Worm (Caenorhabditis elegans) whole organism, young adult: Measurements from ENCODE around the gene mam-4.
"Not testable (repeated sequence)": the region's sequence is repeated elsewhere in the genome, so short reads cannot be mapped to it uniquely, and the experiment has no call there.

ENCODE experiments used
- B0019.2 ChIP-seq: fragments of 200-800 bp; sonication (Bioruptor generic); conservative IDR thresholded peaks from 2 replicates; pipeline ENCODE4 v1.3.6; 2022; ENCODE audit warnings: missing genetic modification reagents, missing genetic modification characterization, missing compliant biosample characterization
- C17E4.6 ChIP-seq: fragments of 200-800 bp; sonication (Bioruptor generic); IDR thresholded peaks from 2 replicates; pipeline ENCODE4 v1.3.6; 2022; ENCODE audit warnings: missing genetic modification reagents, missing genetic modification characterization, missing compliant biosample characterization
- D2030.7 ChIP-seq: fragments of 200-800 bp; sonication (Bioruptor generic); IDR thresholded peaks from 2 replicates; pipeline ENCODE4 v1.3.6; 2022; ENCODE audit warnings: missing genetic modification reagents, missing genetic modification characterization, missing compliant biosample characterization
- F23B12.7 ChIP-seq: sonication (generic microtip); optimal IDR thresholded peaks from 2 replicates; lab custom pipeline; 2017; ENCODE audit warnings: missing genetic modification characterization, mild to moderate bottlenecking, missing compliant biosample characterization, antibody characterized with exemption, moderate library complexity; ENCODE audit not compliant: insufficient read depth
- K11D2.4 ChIP-seq: fragments of 200-800 bp; sonication (Bioruptor generic); IDR thresholded peaks from 2 replicates; pipeline ENCODE4 v1.3.6; 2022; ENCODE audit warnings: missing genetic modification reagents, missing genetic modification characterization, missing compliant biosample characterization
- T26A5.8 ChIP-seq: sonication (generic microtip); optimal IDR thresholded peaks from 2 replicates; lab custom pipeline; 2016; ENCODE audit warnings: missing genetic modification characterization, missing compliant biosample characterization
- Y53G8AR.9 ChIP-seq: fragments of 200-800 bp; sonication (Bioruptor generic); conservative IDR thresholded peaks from 2 replicates; pipeline ENCODE4 v1.3.6; 2022; ENCODE audit warnings: missing genetic modification reagents, missing genetic modification characterization, missing compliant biosample characterization
- Y79H2A.3 ChIP-seq: fragments of 200-800 bp; sonication (Bioruptor generic); conservative IDR thresholded peaks from 2 replicates; pipeline ENCODE4 v1.3.6; 2022; ENCODE audit warnings: missing genetic modification reagents, missing genetic modification characterization, missing compliant biosample characterization
- Y95B8A.8 ChIP-seq: fragments of 200-800 bp; sonication (Bioruptor generic); IDR thresholded peaks from 2 replicates; pipeline ENCODE4 v1.3.6; 2022; ENCODE audit warnings: missing genetic modification reagents, missing genetic modification characterization, missing compliant biosample characterization
- athp-1 ChIP-seq: sonication (generic microtip); optimal IDR thresholded peaks from 2 replicates; lab custom pipeline; 2017; ENCODE audit warnings: mild to moderate bottlenecking, missing genetic modification characterization, missing compliant biosample characterization
- ceh-58 ChIP-seq: fragments of 200-800 bp; sonication (Bioruptor generic); IDR thresholded peaks from 2 replicates; pipeline ENCODE4 v1.3.6; 2022; ENCODE audit warnings: missing genetic modification characterization, missing compliant biosample characterization
- ceh-79 ChIP-seq: sonication (generic microtip); optimal IDR thresholded peaks from 2 replicates; lab custom pipeline; 2017; ENCODE audit warnings: mild to moderate bottlenecking, missing genetic modification characterization, missing compliant biosample characterization
- dpff-1 ChIP-seq: sonication (generic microtip); optimal IDR thresholded peaks from 2 replicates; lab custom pipeline; 2017; ENCODE audit warnings: mild to moderate bottlenecking, missing genetic modification characterization, missing compliant biosample characterization
- ets-4 ChIP-seq: fragments of 200-800 bp; sonication (Bioruptor generic); optimal IDR thresholded peaks from 2 replicates; lab custom pipeline; 2018; ENCODE audit warnings: mild to moderate bottlenecking, missing genetic modification characterization, missing compliant biosample characterization
- hlh-12 ChIP-seq: sonication (generic microtip); optimal IDR thresholded peaks from 2 replicates; lab custom pipeline; 2016; ENCODE audit warnings: missing genetic modification characterization, missing compliant biosample characterization
- hlh-26 ChIP-seq: fragments of 200-800 bp; sonication (Bioruptor generic); conservative IDR thresholded peaks from 2 replicates; pipeline ENCODE4 v1.3.6; 2022; ENCODE audit warnings: missing genetic modification reagents, missing genetic modification characterization, missing compliant biosample characterization
- hmg-1.2 ChIP-seq: fragments of 200-800 bp; sonication (Bioruptor generic); IDR thresholded peaks from 2 replicates; pipeline ENCODE4 v1.3.6; 2022; ENCODE audit warnings: missing genetic modification reagents, missing genetic modification characterization, missing compliant biosample characterization
- hrde-1 ChIP-seq: sonication (generic microtip); optimal IDR thresholded peaks from 2 replicates; lab custom pipeline; 2016; ENCODE audit warnings: missing genetic modification characterization, mild to moderate bottlenecking, missing compliant biosample characterization, moderate library complexity, missing genotype, missing genetic modification reagents, borderline replicate concordance
- hsf-1 ChIP-seq: fragments of 200-800 bp; sonication (Bioruptor generic); IDR thresholded peaks from 2 replicates; pipeline ENCODE4 v1.3.6; 2022; ENCODE audit warnings: missing genetic modification reagents, missing genetic modification characterization, missing compliant biosample characterization
- lin-54 ChIP-seq: fragments of 200-800 bp; sonication (Bioruptor generic); optimal IDR thresholded peaks from 2 replicates; lab custom pipeline; 2018; ENCODE audit warnings: mild to moderate bottlenecking, missing genetic modification characterization, missing compliant biosample characterization
- lsl-1 ChIP-seq: fragments of 200-800 bp; sonication (Bioruptor generic); optimal IDR thresholded peaks from 2 replicates; lab custom pipeline; 2018; ENCODE audit warnings: mild to moderate bottlenecking, missing genetic modification characterization, moderate library complexity, missing compliant biosample characterization
- mel-28 ChIP-seq: sonication (generic microtip); optimal IDR thresholded peaks from 2 replicates; lab custom pipeline; 2016; ENCODE audit warnings: borderline replicate concordance, mild to moderate bottlenecking, missing genetic modification characterization, missing compliant biosample characterization
- nfyb-1 ChIP-seq: fragments of 200-800 bp; sonication (Bioruptor generic); IDR thresholded peaks from 2 replicates; pipeline ENCODE4 v1.3.6; 2022; ENCODE audit warnings: missing genetic modification reagents, missing genetic modification characterization, missing compliant biosample characterization
- nhr-80 ChIP-seq: sonication (generic microtip); optimal IDR thresholded peaks from 2 replicates; lab custom pipeline; 2016; ENCODE audit warnings: missing genetic modification characterization, missing compliant biosample characterization
- pbrm-1 ChIP-seq: fragments of 200-800 bp; sonication (Bioruptor generic); IDR thresholded peaks from 2 replicates; pipeline ENCODE4 v1.3.6; 2022; ENCODE audit warnings: missing genetic modification reagents, missing genetic modification characterization, missing compliant biosample characterization
- sdz-38 ChIP-seq: sonication (generic microtip); optimal IDR thresholded peaks from 2 replicates; lab custom pipeline; 2016; ENCODE audit warnings: missing genotype, missing genetic modification characterization, missing compliant biosample characterization
- snpc-1.3 ChIP-seq: sonication (generic microtip); optimal IDR thresholded peaks from 2 replicates; lab custom pipeline; 2017; ENCODE audit warnings: missing genetic modification characterization, mild to moderate bottlenecking, missing compliant biosample characterization, antibody characterized with exemption, moderate library complexity, missing genotype, missing genetic modification reagents; ENCODE audit not compliant: insufficient read depth
- tbx-9 ChIP-seq: sonication (generic microtip); optimal IDR thresholded peaks from 2 replicates; lab custom pipeline; 2016; ENCODE audit warnings: borderline replicate concordance, missing genetic modification characterization, inconsistent platforms, missing compliant biosample characterization
- tlf-1 ChIP-seq: fragments of 200-800 bp; sonication (Bioruptor generic); optimal IDR thresholded peaks from 2 replicates; lab custom pipeline; 2018; ENCODE audit warnings: mild to moderate bottlenecking, missing genetic modification characterization, missing compliant biosample characterization
- zfh-2 ChIP-seq: fragments of 200-800 bp; sonication (Bioruptor generic); conservative IDR thresholded peaks from 2 replicates; pipeline ENCODE4 v1.3.6; 2022; ENCODE audit warnings: missing genetic modification reagents, missing genetic modification characterization, missing compliant biosample characterization
- ztf-18 ChIP-seq: sonication (generic microtip); optimal IDR thresholded peaks from 2 replicates; lab custom pipeline; 2016; ENCODE audit warnings: missing genotype, mild to moderate bottlenecking, missing genetic modification characterization, missing compliant biosample characterization

mam-4 gene

ce11 chrV:11281414-11282209 is 33.7 kb downstream of the mam-4 start:
- no peak for TF ChIP-seq D2030.7 (GFP tag; lab: Robert Waterston, UW)
- no peak for TF ChIP-seq C17E4.6 (GFP tag; lab: Robert Waterston, UW)
- TF ChIP-seq hlh-26 (GFP tag; lab: Robert Waterston, UW), result no peak
- no peak for TF ChIP-seq dpff-1
- TF ChIP-seq hsf-1 (GFP tag; lab: Robert Waterston, UW), result no peak
- TF ChIP-seq Y53G8AR.9 (GFP tag; lab: Robert Waterston, UW), result no peak
- no peak for TF ChIP-seq ceh-79
- TF ChIP-seq B0019.2 (GFP tag; lab: Robert Waterston, UW), result no peak
- TF ChIP-seq hrde-1 (tag; lab: Kevin White, UChicago), result no peak
- TF ChIP-seq ets-4 (GFP tag; lab: Kevin White, UChicago), result no peak
- no peak for TF ChIP-seq zfh-2 (GFP tag; lab: Robert Waterston, UW)
- TF ChIP-seq F23B12.7 (tag; lab: Kevin White, UChicago), result no peak
- TF ChIP-seq Y79H2A.3 (GFP tag; lab: Robert Waterston, UW), result no peak
- TF ChIP-seq ceh-58 (GFP tag; lab: Robert Waterston, UW), result no peak

ce11 chrV:11282272-11282671 is 34.3 kb downstream of the mam-4 start, which contains the start of gene gly-20:
TSS of gene gly-20 (plus strand) at chrV:11282572.
- TF ChIP-seq mel-28 (no peak), nhr-80 (no peak), lin-54 (GFP tag; lab: Kevin White, UChicago) (no peak), snpc-1.3 (no peak), tlf-1 (no peak), tbx-9 (tag; lab: Kevin White, UChicago) (no peak), K11D2.4 (GFP tag; lab: Robert Waterston, UW) (no peak), ztf-18 (tag; lab: Kevin White, UChicago) (no peak), hmg-1.2 (GFP tag; lab: Robert Waterston, UW) (no peak)

DNA sequence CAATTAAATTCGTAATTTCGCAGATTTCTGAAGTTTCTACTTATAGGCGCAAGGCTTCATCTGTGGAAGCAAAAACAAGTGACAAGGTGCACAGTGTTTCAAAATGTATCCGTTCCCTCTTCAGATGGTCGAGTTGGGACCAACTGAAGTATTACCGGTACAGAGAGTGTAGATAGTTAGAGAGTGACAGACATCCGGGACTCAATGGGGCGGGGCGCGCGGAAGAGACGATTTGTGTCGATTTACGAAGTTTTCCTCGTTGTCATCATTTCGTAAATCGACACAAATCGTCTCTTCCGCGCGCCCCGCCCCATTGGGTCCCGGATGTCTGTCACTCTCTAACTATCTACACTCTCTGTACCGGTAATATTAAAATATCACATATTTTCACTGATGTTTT is 38.2 kb downstream of the mam-4 start, which contains the start of gene C03E10.3:
Gene C03E10.3, plus strand, starts transcription at position 301 of the 400 bp plus-strand sequence.
- TF ChIP-seq sdz-38, hlh-12, athp-1 (tag; lab: Kevin White, UChicago): not testable (repeated sequence)

- TF ChIP-seq nfyb-1 (GFP tag; lab: Robert Waterston, UW), result no peak
- TF ChIP-seq pbrm-1 (GFP tag; lab: Robert Waterston, UW), result no peak
- no peak for TF ChIP-seq Y95B8A.8 (GFP tag; lab: Robert Waterston, UW)
- TF ChIP-seq T26A5.8 (tag; lab: Kevin White, UChicago), result no peak
- no peak for TF ChIP-seq Y79H2A.3 (GFP tag; lab: Robert Waterston, UW)
- no peak for TF ChIP-seq lsl-1 (GFP tag; lab: Kevin White, UChicago)
- TF ChIP-seq, all 124 proteins: peak for 0
Measured at ce11 chrV:11290888-11291287, 42.9 kb downstream of the mam-4 start, which contains the start of gene C03E10.1. TSS of gene C03E10.1 (plus strand) at chrV:11291188.
